Fruit fly (Drosophila melanogaster): ENCODE measurements around the gene Ids.

- TF ChIP-seq Jra (GFP tag; optimal IDR thresholded peaks at IDR 0.05) = no peak
- TF ChIP-seq fru (GFP tag; optimal IDR thresholded peaks at IDR 0.05) = no peak
- TF ChIP-seq OdsH (GFP tag; optimal IDR thresholded peaks at IDR 0.05) = no peak
- TF ChIP-seq psq (GFP tag; optimal IDR thresholded peaks at IDR 0.05) = no peak
- no peak for TF ChIP-seq usp (GFP tag; optimal IDR thresholded peaks at IDR 0.05)
These were observed 3.9 kb downstream of the Ids start for dm6 chr3L:3381869-3382488.
